Worm (Caenorhabditis elegans) whole organism, L4 larva: ENCODE measurements around the gene atf-4.

Source experiments
- D1046.2 ChIP-seq: fragments of 200-800 bp; sonication (Bioruptor generic); IDR thresholded peaks from 2 replicates; pipeline ENCODE4 v1.3.6; 2022; ENCODE audit warnings: missing genetic modification characterization, missing compliant biosample characterization
- F10B5.3 ChIP-seq: sonication (generic microtip); optimal IDR thresholded peaks from 2 replicates; lab custom pipeline; 2016; ENCODE audit warnings: mild to moderate bottlenecking, missing genetic modification characterization, missing compliant biosample characterization
- F37D6.2 ChIP-seq: sonication (generic microtip); optimal IDR thresholded peaks from 2 replicates; lab custom pipeline; 2016; ENCODE audit warnings: mild to moderate bottlenecking, missing genetic modification characterization, missing compliant biosample characterization
- F44E2.7 ChIP-seq: fragments of 200-800 bp; sonication (Bioruptor generic); IDR thresholded peaks from 2 replicates; pipeline ENCODE4 v2.1.2; 2022; ENCODE audit warnings: missing genetic modification characterization, missing compliant biosample characterization
- ZK337.2 ChIP-seq: fragments of 200-800 bp; sonication (Bioruptor generic); IDR thresholded peaks from 2 replicates; pipeline ENCODE4 v1.3.6; 2022; ENCODE audit warnings: missing genetic modification reagents, missing genetic modification characterization, missing compliant biosample characterization
- ZK546.5 ChIP-seq, 2 experiments: sonication (generic microtip); optimal IDR thresholded peaks; 2 replicates each; lab custom pipeline; 2017; ENCODE audit warnings: missing biosample characterization in 2 of 2, missing genetic modification characterization in 2 of 2
- aha-1 ChIP-seq: fragments of 150-350 bp; peaks from one replicate; lab custom pipeline; 2014; ENCODE audit warnings: missing biosample characterization, missing genetic modification characterization
- aly-2 ChIP-seq: sonication (generic microtip); optimal IDR thresholded peaks from 2 replicates; lab custom pipeline; 2018; ENCODE audit warnings: missing biosample characterization, missing genetic modification characterization
- ama-1 ChIP-seq: fragments of 150-350 bp; optimal IDR thresholded peaks from 2 replicates; lab custom pipeline; 2014; ENCODE audit warnings: inconsistent platforms, mixed read lengths
- ceh-20 ChIP-seq: fragments of 200-800 bp; sonication (Bioruptor generic); IDR thresholded peaks from 2 replicates; pipeline ENCODE4 v1.3.6; 2022; ENCODE audit warnings: missing genetic modification reagents, missing genetic modification characterization, missing compliant biosample characterization
- ceh-28 ChIP-seq: fragments of 150-350 bp; optimal IDR thresholded peaks from 2 replicates; lab custom pipeline; 2014; ENCODE audit warnings: missing biosample characterization, missing genetic modification reagents, missing genetic modification characterization
- ceh-44 ChIP-seq: fragments of 200-800 bp; sonication (Bioruptor generic); IDR thresholded peaks from 2 replicates; pipeline ENCODE4 v1.3.6; 2022; ENCODE audit warnings: missing genetic modification reagents, missing genetic modification characterization, missing compliant biosample characterization
- ceh-82 ChIP-seq: sonication (generic microtip); optimal IDR thresholded peaks from 2 replicates; lab custom pipeline; 2017; ENCODE audit warnings: missing biosample characterization, missing genetic modification characterization
- ces-1 ChIP-seq: fragments of 150-350 bp; sonication (generic microtip); optimal IDR thresholded peaks from 4 replicates; lab custom pipeline; 2014; ENCODE audit warnings: missing biosample characterization, missing genetic modification reagents, missing genetic modification characterization
- cey-2 ChIP-seq: sonication (generic microtip); optimal IDR thresholded peaks from 3 replicates; lab custom pipeline; 2017; ENCODE audit warnings: missing genetic modification characterization, mild to moderate bottlenecking, missing compliant biosample characterization, antibody characterized with exemption, borderline replicate concordance; ENCODE audit not compliant: insufficient read depth
- daf-12 ChIP-seq: fragments of 150-350 bp; optimal IDR thresholded peaks from 2 replicates; lab custom pipeline; 2014; ENCODE audit warnings: missing biosample characterization, missing genetic modification reagents, missing genetic modification characterization
- daf-19 ChIP-seq: fragments of 200-800 bp; sonication (Bioruptor generic); conservative IDR thresholded peaks from 2 replicates; pipeline ENCODE4 v1.3.6; 2022; ENCODE audit warnings: missing genetic modification characterization, missing compliant biosample characterization
- dmd-6 ChIP-seq: fragments of 200-800 bp; sonication (Bioruptor generic); IDR thresholded peaks from 2 replicates; pipeline ENCODE4 v1.3.6; 2022; ENCODE audit warnings: missing genetic modification reagents, missing genetic modification characterization, missing compliant biosample characterization
- dmd-9 ChIP-seq: fragments of 200-800 bp; sonication (Bioruptor generic); IDR thresholded peaks from 2 replicates; pipeline ENCODE4 v1.3.6; 2022; ENCODE audit warnings: missing genetic modification reagents, missing genetic modification characterization, missing compliant biosample characterization
- duxl-1 ChIP-seq: sonication (generic microtip); optimal IDR thresholded peaks from 2 replicates; lab custom pipeline; 2016; ENCODE audit warnings: mild to moderate bottlenecking, missing genetic modification characterization, moderate library complexity, missing compliant biosample characterization; ENCODE audit not compliant: poor library complexity
- dve-1 ChIP-seq: sonication (generic microtip); optimal IDR thresholded peaks from 2 replicates; lab custom pipeline; 2017; ENCODE audit warnings: antibody characterized with exemption, mild to moderate bottlenecking, missing genetic modification characterization, missing compliant biosample characterization; ENCODE audit not compliant: insufficient read depth
- fos-1 ChIP-seq: fragments of 150-350 bp; optimal IDR thresholded peaks from 2 replicates; lab custom pipeline; 2014; ENCODE audit warnings: missing biosample characterization, missing genetic modification characterization
- gei-8 ChIP-seq: fragments of 200-800 bp; sonication (Bioruptor generic); optimal IDR thresholded peaks from 2 replicates; lab custom pipeline; 2018; ENCODE audit warnings: mild to moderate bottlenecking, missing genetic modification characterization, missing compliant biosample characterization
- hmg-1.1 ChIP-seq: fragments of 200-800 bp; sonication (Bioruptor generic); IDR thresholded peaks from 2 replicates; pipeline ENCODE4 v1.3.6; 2022; ENCODE audit warnings: missing genetic modification reagents, missing genetic modification characterization, missing compliant biosample characterization
- lin-1 ChIP-seq: fragments of 200-800 bp; sonication (Bioruptor generic); IDR thresholded peaks from 2 replicates; pipeline ENCODE4 v1.3.6; 2022; ENCODE audit warnings: missing genetic modification reagents, missing genetic modification characterization, missing compliant biosample characterization
- lin-29 ChIP-seq: fragments of 200-800 bp; sonication (Bioruptor generic); IDR thresholded peaks from 2 replicates; pipeline ENCODE4 v1.3.6; 2022; ENCODE audit warnings: missing genetic modification reagents, missing genetic modification characterization, missing compliant biosample characterization
- lin-39 ChIP-seq: fragments of 150-350 bp; optimal IDR thresholded peaks from 2 replicates; lab custom pipeline; 2014; ENCODE audit warnings: missing biosample characterization, missing genetic modification reagents, missing genetic modification characterization
- lir-3 ChIP-seq: sonication (generic microtip); optimal IDR thresholded peaks from 2 replicates; lab custom pipeline; 2016; ENCODE audit warnings: mild to moderate bottlenecking, missing genetic modification characterization, missing compliant biosample characterization
- madf-5 ChIP-seq, 2 experiments: fragments of 200-800 bp; sonication (Bioruptor generic); IDR thresholded peaks; 2 replicates each; pipeline ENCODE4 v1.3.6; 2022; ENCODE audit warnings: missing compliant biosample characterization in 2 of 2, missing genetic modification characterization in 2 of 2
- mdl-1 ChIP-seq, 2 experiments: fragments of 150-350 bp in 1 of 2; sonication (generic microtip) in 1 of 2; optimal IDR thresholded peaks; 2 replicates each; lab custom pipeline; 2014 to 2017; ENCODE audit warnings: missing biosample characterization in 2 of 2, missing genetic modification characterization in 2 of 2
- mdt-29 ChIP-seq: fragments of 200-800 bp; sonication (Bioruptor generic); IDR thresholded peaks from 2 replicates; pipeline ENCODE4 v1.3.6; 2022; ENCODE audit warnings: missing genetic modification reagents, missing genetic modification characterization, missing compliant biosample characterization
- mxl-3 ChIP-seq: fragments of 200-800 bp; sonication (Bioruptor generic); optimal IDR thresholded peaks from 2 replicates; lab custom pipeline; 2018; ENCODE audit warnings: mild to moderate bottlenecking, missing genetic modification characterization, missing compliant biosample characterization
- nhr-237 ChIP-seq: sonication (generic microtip); optimal IDR thresholded peaks from 2 replicates; lab custom pipeline; 2017; ENCODE audit warnings: missing biosample characterization, missing genetic modification characterization
- nhr-28 ChIP-seq: fragments of 150-350 bp; optimal IDR thresholded peaks from 2 replicates; lab custom pipeline; 2014; ENCODE audit warnings: missing biosample characterization, missing genetic modification characterization
- nhr-41 ChIP-seq: fragments of 200-800 bp; sonication (Bioruptor generic); IDR thresholded peaks from 2 replicates; pipeline ENCODE4 v1.3.6; 2022; ENCODE audit warnings: missing genetic modification reagents, missing genetic modification characterization, missing compliant biosample characterization
- nhr-42 ChIP-seq: fragments of 200-800 bp; sonication (Bioruptor generic); IDR thresholded peaks from 2 replicates; pipeline ENCODE4 v1.3.6; 2022; ENCODE audit warnings: missing genetic modification characterization, missing compliant biosample characterization
- nhr-48 ChIP-seq: sonication (generic microtip); optimal IDR thresholded peaks from 2 replicates; lab custom pipeline; 2016; ENCODE audit warnings: mild to moderate bottlenecking, missing genetic modification characterization, missing compliant biosample characterization
- nhr-6 ChIP-seq: fragments of 150-350 bp; optimal IDR thresholded peaks from 2 replicates; lab custom pipeline; 2014; ENCODE audit warnings: missing biosample characterization, missing genetic modification characterization
- nhr-76 ChIP-seq: fragments of 150-350 bp; optimal IDR thresholded peaks from 2 replicates; lab custom pipeline; 2014; ENCODE audit warnings: missing biosample characterization, missing genetic modification characterization
- php-3 ChIP-seq: fragments of 200-800 bp; sonication (Bioruptor generic); IDR thresholded peaks from 2 replicates; pipeline ENCODE4 v1.3.6; 2022; ENCODE audit warnings: missing genetic modification reagents, missing genetic modification characterization, missing compliant biosample characterization
- pqm-1 ChIP-seq: sonication (generic microtip); optimal IDR thresholded peaks from 2 replicates; lab custom pipeline; 2017; ENCODE audit warnings: missing biosample characterization, missing genetic modification characterization
- rbr-2 ChIP-seq: sonication (generic microtip); optimal IDR thresholded peaks from 2 replicates; lab custom pipeline; 2016; ENCODE audit warnings: missing genotype, missing genetic modification characterization, missing compliant biosample characterization
- snpc-1.2 ChIP-seq: fragments of 200-800 bp; sonication (Bioruptor generic); IDR thresholded peaks from 2 replicates; pipeline ENCODE4 v1.3.6; 2022; ENCODE audit warnings: missing genetic modification reagents, missing genetic modification characterization, missing compliant biosample characterization
- tag-97 ChIP-seq: fragments of 200-800 bp; sonication (Bioruptor generic); IDR thresholded peaks from 2 replicates; pipeline ENCODE4 v1.3.6; 2022; ENCODE audit warnings: missing genetic modification characterization, missing compliant biosample characterization
- unc-130 ChIP-seq: sonication (generic microtip); optimal IDR thresholded peaks from 2 replicates; lab custom pipeline; 2016; ENCODE audit warnings: missing genetic modification reagents, missing genetic modification characterization, missing compliant biosample characterization
- unc-62 ChIP-seq, 3 experiments: fragments of 150-350 bp in 1 of 3; sonication (generic microtip); optimal IDR thresholded peaks in 2 of 3; peaks in 1 of 3; 1 replicate in 1 of 3; 2 replicates in 2 of 3; lab custom pipeline; 2014 to 2017; ENCODE audit warnings: missing biosample characterization in 3 of 3, missing genetic modification characterization in 3 of 3, missing genetic modification reagents in 3 of 3, missing genotype in 1 of 3
- vab-7 ChIP-seq: fragments of 200-800 bp; sonication (Bioruptor generic); IDR thresholded peaks from 2 replicates; pipeline ENCODE4 v1.3.6; 2022; ENCODE audit warnings: missing genetic modification reagents, missing genetic modification characterization, missing compliant biosample characterization
- zfp-2 ChIP-seq: sonication (generic microtip); optimal IDR thresholded peaks from 2 replicates; lab custom pipeline; 2016; ENCODE audit warnings: mild to moderate bottlenecking, missing genetic modification characterization, missing compliant biosample characterization
- zfp-3 ChIP-seq: fragments of 200-800 bp; sonication (Bioruptor generic); conservative IDR thresholded peaks from 2 replicates; pipeline ENCODE4 v1.3.6; 2022; ENCODE audit warnings: missing genetic modification reagents, missing genetic modification characterization, missing compliant biosample characterization
- zip-2 ChIP-seq: fragments of 150-350 bp; optimal IDR thresholded peaks from 2 replicates; lab custom pipeline; 2014; ENCODE audit warnings: missing biosample characterization, missing genetic modification characterization

The atf-4 gene

DNA sequence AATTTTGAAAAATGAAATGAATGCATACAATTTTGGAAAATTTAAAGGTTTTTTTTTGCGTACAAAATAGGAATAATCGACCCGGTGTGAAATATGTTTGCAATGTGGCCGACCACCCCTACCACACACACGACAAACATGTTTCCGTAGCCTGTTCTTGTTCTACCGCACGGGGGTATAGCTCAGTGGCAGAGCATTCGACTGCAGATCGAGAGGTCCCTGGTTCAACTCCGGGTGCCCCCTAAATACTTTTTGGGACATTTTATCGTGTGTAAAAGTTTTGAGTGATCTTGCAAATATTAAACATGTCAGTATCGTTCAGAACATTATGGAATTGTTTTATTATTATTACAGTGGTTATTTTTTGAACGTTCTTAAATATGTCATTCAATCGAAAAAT lies 5.9 kb downstream of the atf-4 start:
- TF ChIP-seq zip-2 (tag; lab: Kevin White, UChicago) (peak; percentile 19), F37D6.2 (tag; lab: Kevin White, UChicago) (peak; percentile 36), gei-8 (GFP tag; lab: Kevin White, UChicago) (peak; percentile 40), lir-3 (tag; lab: Kevin White, UChicago) (peak; percentile 53), snpc-1.2 (GFP tag; lab: Robert Waterston, UW) (peak; percentile 82), dmd-9 (GFP tag; lab: Robert Waterston, UW) (peak; percentile 68), zfp-3 (peak; percentile 66), nhr-6 (tag; lab: Kevin White, UChicago) (peak; percentile 32), mdl-1 (tag; optimal IDR thresholded peaks at IDR 0.05; lab: Kevin White, UChicago) (no peak), lin-29 (GFP tag; lab: Robert Waterston, UW) (peak; percentile 64; the same call in 1 of the 2 replicates), ceh-82 (tag; lab: Kevin White, UChicago) (no peak), dve-1 (tag; lab: Kevin White, UChicago) (peak; percentile 64), ces-1 (GFP tag; lab: Kevin White, UChicago) (no peak), hmg-1.1 (GFP tag; lab: Robert Waterston, UW) (peak; percentile 84), daf-12 (tag; lab: Kevin White, UChicago) (no peak), mxl-3 (GFP tag; lab: Kevin White, UChicago) (peak; percentile 59), nhr-237 (tag; lab: Kevin White, UChicago) (no peak), dmd-6 (GFP tag; lab: Robert Waterston, UW) (peak; percentile 76), daf-19 (GFP tag; lab: Robert Waterston, UW) (peak; percentile 89), cey-2 (tag; lab: Kevin White, UChicago) (no peak), nhr-41 (GFP tag; lab: Robert Waterston, UW) (0 out of 2 replicates have a peak, but pooled peaks have one; percentile 55), ZK546.5 (tag; optimal IDR thresholded peaks at IDR 0.05; lab: Kevin White, UChicago) (no peak), zfp-2 (no peak), aly-2 (tag; lab: Kevin White, UChicago) (no peak), lin-39 (tag; lab: Kevin White, UChicago) (no peak), nhr-42 (GFP tag; lab: Robert Waterston, UW) (peak; percentile 74; the same call in 1 of the 2 replicates), mdt-29 (GFP tag; lab: Robert Waterston, UW) (peak; percentile 60; the same call in 1 of the 2 replicates), tag-97 (GFP tag; lab: Robert Waterston, UW) (0 out of 2 replicates have a peak, but pooled peaks have one; percentile 54), fos-1 (tag; lab: Kevin White, UChicago) (no peak), lin-1 (0 out of 2 replicates have a peak, but pooled peaks have one; percentile 54), nhr-76 (tag; lab: Kevin White, UChicago) (no peak), unc-130 (no peak), F10B5.3 (tag; lab: Kevin White, UChicago) (peak; percentile 32), ama-1 (lab: Kevin White, UChicago) (no peak), aha-1 (tag; lab: Kevin White, UChicago) (peak; percentile 97), unc-62 (GFP tag; optimal IDR thresholded peaks at IDR 0.05 in 1 of 2; lab: Kevin White, UChicago) (peak in 1 of 2 experiments; percentile 28), unc-62 (tag; optimal IDR thresholded peaks at IDR 0.05; lab: Kevin White, UChicago) (no peak), nhr-48 (tag; lab: Kevin White, UChicago) (peak; percentile 70), ceh-44 (GFP tag; lab: Robert Waterston, UW) (peak; percentile 39; the same call in 1 of the 2 replicates), duxl-1 (tag; lab: Kevin White, UChicago) (peak; percentile 68), D1046.2 (peak; percentile 80; the same call in 1 of the 2 replicates), madf-5 (GFP tag; IDR thresholded peaks at IDR 0.05; lab: Robert Waterston, UW) (0 out of 4 replicates have a peak, but pooled peaks of 1 of the 2 experiments have one; percentile 68), pqm-1 (tag; lab: Kevin White, UChicago) (no peak), vab-7 (GFP tag; lab: Robert Waterston, UW) (peak; percentile 83), ceh-28 (no peak), ZK337.2 (GFP tag; lab: Robert Waterston, UW) (peak; percentile 30; the same call in 1 of the 2 replicates), F44E2.7 (GFP tag; lab: Robert Waterston, UW) (0 out of 2 replicates have a peak, but pooled peaks have one; percentile 40), nhr-28 (tag; lab: Kevin White, UChicago) (peak; percentile 13), rbr-2 (tag; lab: Kevin White, UChicago) (peak; percentile 62), ceh-20 (GFP tag; lab: Robert Waterston, UW) (peak; percentile 67), php-3 (peak; percentile 69; the same call in 1 of the 2 replicates)
